Fruit fly (Drosophila melanogaster): Measurements from ENCODE around the gene CG15385.

CG15385 gene

dm6 chr2L:2193357-2193780, 19.0 kb downstream of the CG15385 start (continued):
- no peak for TF ChIP-seq CG30020 (tag; optimal IDR thresholded peaks at IDR 0.05)
- TF ChIP-seq gce (GFP tag; IDR thresholded peaks at IDR 0.05), result no peak
- no peak for TF ChIP-seq vvl (GFP tag; IDR thresholded peaks at IDR 0.05)
- peak; percentile 44 for TF ChIP-seq NfI (GFP tag; optimal IDR thresholded peaks at IDR 0.05)
- TF ChIP-seq Camta (GFP tag; optimal IDR thresholded peaks at IDR 0.05), result no peak
- peak; percentile 44 for TF ChIP-seq nau (GFP tag; optimal IDR thresholded peaks at IDR 0.05)
- TF ChIP-seq NFAT (GFP tag; IDR thresholded peaks at IDR 0.05), result no peak
- TF ChIP-seq CG2120 (GFP tag; optimal IDR thresholded peaks at IDR 0.05), result peak; percentile 26
- no peak for TF ChIP-seq Nf-YA (GFP tag; IDR thresholded peaks at IDR 0.05)
- no peak for TF ChIP-seq h (optimal IDR thresholded peaks at IDR 0.05)
- TF ChIP-seq Ets65A (GFP tag), result no peak
- TF ChIP-seq en (GFP tag; optimal IDR thresholded peaks at IDR 0.05), result no peak
- TF ChIP-seq CG12391 (tag; optimal IDR thresholded peaks at IDR 0.05), result peak; percentile 24
- peak; percentile 97 for TF ChIP-seq Hmr (GFP tag; optimal IDR thresholded peaks at IDR 0.05)
- TF ChIP-seq CG4404 (GFP tag; IDR thresholded peaks at IDR 0.05), result no peak
- TF ChIP-seq CG43689 (GFP tag; IDR thresholded peaks at IDR 0.05), result no peak
- TF ChIP-seq Poxn (GFP tag; IDR thresholded peaks at IDR 0.05), result no peak
- TF ChIP-seq pzg (GFP tag; optimal IDR thresholded peaks at IDR 0.05), result peak; percentile 79
- peak; percentile 47 for TF ChIP-seq Dad (GFP tag; optimal IDR thresholded peaks at IDR 0.05)
- no peak for TF ChIP-seq CG14667 (GFP tag; IDR thresholded peaks at IDR 0.05)
- peak; percentile 9 for TF ChIP-seq CG4328 (GFP tag; optimal IDR thresholded peaks at IDR 0.05)
- TF ChIP-seq dmrt11E (tag; optimal IDR thresholded peaks at IDR 0.05), result no peak
- TF ChIP-seq HLH54F (GFP tag; optimal IDR thresholded peaks at IDR 0.05), result no peak
- TF ChIP-seq CG17568 (GFP tag; optimal IDR thresholded peaks at IDR 0.05), result peak; percentile 17
- peak; percentile 80 for TF ChIP-seq pb (GFP tag; optimal IDR thresholded peaks at IDR 0.05)
- TF ChIP-seq Hr78 (GFP tag; optimal IDR thresholded peaks at IDR 0.05), result peak in 1 of 2 experiments; percentile 34
- TF ChIP-seq CG16815 (GFP tag; optimal IDR thresholded peaks at IDR 0.05), result no peak
- TF ChIP-seq C15 (GFP tag; IDR thresholded peaks at IDR 0.05), result no peak
- no peak for TF ChIP-seq Awh (GFP tag; IDR thresholded peaks at IDR 0.05)
- no peak for TF ChIP-seq danr (GFP tag; IDR thresholded peaks at IDR 0.05)
- peak; percentile 79 for TF ChIP-seq Dp (GFP tag; optimal IDR thresholded peaks at IDR 0.05)
- no peak for TF ChIP-seq cato (GFP tag; optimal IDR thresholded peaks at IDR 0.05; ENCODE audit: borderline replicate concordance)
- TF ChIP-seq Med (GFP tag), result peak; percentile 88
- no peak for TF ChIP-seq dysf (GFP tag; IDR thresholded peaks at IDR 0.05)
- peak; percentile 33 for TF ChIP-seq nerfin-1 (tag; optimal IDR thresholded peaks at IDR 0.05)
- no peak for TF ChIP-seq gt (GFP tag; IDR thresholded peaks at IDR 0.05)
- TF ChIP-seq unc-4 (GFP tag; IDR thresholded peaks at IDR 0.05; ENCODE audit: partially characterized antibody), result no peak
- peak; percentile 33; the same call in 1 of the 3 replicates for TF ChIP-seq CG11093 (GFP tag; IDR thresholded peaks at IDR 0.05)
- no peak for TF ChIP-seq tin (GFP tag; optimal IDR thresholded peaks at IDR 0.05)
- TF ChIP-seq H15 (GFP tag; IDR thresholded peaks at IDR 0.05), result no peak
- TF ChIP-seq CG1024 (GFP tag; IDR thresholded peaks at IDR 0.05), result no peak
- TF ChIP-seq Asciz (GFP tag; optimal IDR thresholded peaks at IDR 0.05), result peak; percentile 30
- no peak for TF ChIP-seq tx (GFP tag; optimal IDR thresholded peaks at IDR 0.05)
- peak; percentile 30 for TF ChIP-seq Mad (GFP tag; optimal IDR thresholded peaks at IDR 0.05)
- TF ChIP-seq Jarid2 (GFP tag; optimal IDR thresholded peaks at IDR 0.05), result peak; percentile 3
- peak; percentile 16 for TF ChIP-seq CG13123 (GFP tag; optimal IDR thresholded peaks at IDR 0.05)
- no peak for TF ChIP-seq tgo (GFP tag; IDR thresholded peaks at IDR 0.05)
- peak; percentile 76 for TF ChIP-seq lab (GFP tag; optimal IDR thresholded peaks at IDR 0.05)
- TF ChIP-seq CG12769 (tag; optimal IDR thresholded peaks at IDR 0.05), result peak; percentile 79
- TF ChIP-seq Mrtf (GFP tag; IDR thresholded peaks at IDR 0.05), result no peak
- TF ChIP-seq fu2 (GFP tag; optimal IDR thresholded peaks at IDR 0.05), result no peak
- TF ChIP-seq unpg (GFP tag; optimal IDR thresholded peaks at IDR 0.05), result peak; percentile 25
